Fruit fly (Drosophila melanogaster): ENCODE data around the gene ko.
A peak's percentile ranks its signal among the peaks of the same experiment; 100 is the strongest.

The ko gene

dm6 chr3L:21047037-21047436, 83.9 kb downstream of the ko start (continued):
- no peak for TF ChIP-seq Sox15 (GFP tag; optimal IDR thresholded peaks at IDR 0.05)
- no peak for TF ChIP-seq CG31627 (GFP tag; optimal IDR thresholded peaks at IDR 0.05)
- TF ChIP-seq CG11294 (GFP tag; IDR thresholded peaks at IDR 0.05), result no peak
- TF ChIP-seq dsx (GFP tag; optimal IDR thresholded peaks at IDR 0.05; ENCODE audit: poor library complexity, severe bottlenecking), result peak; percentile 23
- TF ChIP-seq CG10669 (GFP tag; optimal IDR thresholded peaks at IDR 0.05), result peak; percentile 6
- TF ChIP-seq Eip78C (GFP tag), result peak; percentile 85
- peak; percentile 22 for TF ChIP-seq achi (GFP tag; optimal IDR thresholded peaks at IDR 0.05)
- no peak for TF ChIP-seq spab (GFP tag; optimal IDR thresholded peaks at IDR 0.05)
- peak; percentile 31 for TF ChIP-seq esn (GFP tag; optimal IDR thresholded peaks at IDR 0.05)
- TF ChIP-seq CG1621 (tag; optimal IDR thresholded peaks at IDR 0.05), result no peak
- TF ChIP-seq OdsH (GFP tag; optimal IDR thresholded peaks at IDR 0.05), result peak; percentile 21
- TF ChIP-seq eg (GFP tag; IDR thresholded peaks at IDR 0.05), result peak; percentile 60; the same call in 1 of the 3 replicates
- TF ChIP-seq acj6 (GFP tag; optimal IDR thresholded peaks at IDR 0.05), result peak; percentile 18
- no peak for TF ChIP-seq fd59A (GFP tag; optimal IDR thresholded peaks at IDR 0.05)
- TF ChIP-seq pdm3 (GFP tag; optimal IDR thresholded peaks at IDR 0.05), result no peak
- TF ChIP-seq CG4318 (GFP tag; optimal IDR thresholded peaks at IDR 0.05), result no peak
- no peak for TF ChIP-seq Sox14 (GFP tag; optimal IDR thresholded peaks at IDR 0.05)
- no peak for TF ChIP-seq CG11762 (GFP tag; optimal IDR thresholded peaks at IDR 0.05; ENCODE audit: insufficient read depth)
- no peak for TF ChIP-seq topi (GFP tag; optimal IDR thresholded peaks at IDR 0.05)
- TF ChIP-seq CG8319 (GFP tag; optimal IDR thresholded peaks at IDR 0.05), result no peak
- peak; percentile 13 for TF ChIP-seq net (GFP tag; optimal IDR thresholded peaks at IDR 0.05)
- TF ChIP-seq CG7368 (GFP tag; optimal IDR thresholded peaks at IDR 0.05), result no peak
- TF ChIP-seq Gug (GFP tag; IDR thresholded peaks at IDR 0.05), result no peak
- TF ChIP-seq ss (GFP tag; optimal IDR thresholded peaks at IDR 0.05), result no peak
- TF ChIP-seq Met (GFP tag; optimal IDR thresholded peaks at IDR 0.05), result no peak
- peak; percentile 29 for TF ChIP-seq CG8632 (GFP tag; optimal IDR thresholded peaks at IDR 0.05)
- TF ChIP-seq Smox (GFP tag; optimal IDR thresholded peaks at IDR 0.05), result peak; percentile 18
- peak; percentile 21 for TF ChIP-seq CG6276 (GFP tag; optimal IDR thresholded peaks at IDR 0.05)
- no peak for TF ChIP-seq vri (GFP tag; optimal IDR thresholded peaks at IDR 0.05)
- peak; percentile 11 for TF ChIP-seq cyc (GFP tag; optimal IDR thresholded peaks at IDR 0.05)
- TF ChIP-seq CG6163 (GFP tag; IDR thresholded peaks at IDR 0.05), result peak; percentile 35; the same call in 1 of the 3 replicates
- TF ChIP-seq Lpt (GFP tag; optimal IDR thresholded peaks at IDR 0.05), result no peak
- TF ChIP-seq CG3919 (GFP tag; optimal IDR thresholded peaks at IDR 0.05), result peak; percentile 24

dm6 chr3L:21046107-21046708, 84.8 kb downstream of the ko start:
- TF ChIP-seq CG6808 (GFP tag; optimal IDR thresholded peaks at IDR 0.05) (peak; percentile 20), Hr39 (GFP tag; optimal IDR thresholded peaks at IDR 0.05) (no peak), Gug (GFP tag; IDR thresholded peaks at IDR 0.05) (peak; percentile 58), CG11762 (GFP tag; optimal IDR thresholded peaks at IDR 0.05; ENCODE audit: insufficient read depth) (no peak), CG32006 (GFP tag; optimal IDR thresholded peaks at IDR 0.05) (peak; percentile 74), CG15336 (GFP tag; IDR thresholded peaks at IDR 0.05) (peak; percentile 61), fd59A (GFP tag; optimal IDR thresholded peaks at IDR 0.05) (no peak), eg (GFP tag; IDR thresholded peaks at IDR 0.05) (peak; percentile 49; the same call in 1 of the 3 replicates), net (GFP tag; optimal IDR thresholded peaks at IDR 0.05) (peak; percentile 26), lz (GFP tag; optimal IDR thresholded peaks at IDR 0.05) (no peak), Sox14 (GFP tag; optimal IDR thresholded peaks at IDR 0.05) (peak; percentile 40), Lpt (GFP tag; optimal IDR thresholded peaks at IDR 0.05) (peak; percentile 9), CG6163 (GFP tag; IDR thresholded peaks at IDR 0.05) (peak; percentile 73), Eip78C (GFP tag) (peak; percentile 72), OdsH (GFP tag; optimal IDR thresholded peaks at IDR 0.05) (peak; percentile 45), CG3919 (GFP tag; optimal IDR thresholded peaks at IDR 0.05) (peak; percentile 33), CG16779 (tag; optimal IDR thresholded peaks at IDR 0.05) (no peak), fd85E (GFP tag; optimal IDR thresholded peaks at IDR 0.05) (no peak), CG6276 (GFP tag; optimal IDR thresholded peaks at IDR 0.05) (peak; percentile 47), svp (GFP tag) (peak; percentile 54), CG3032 (tag; optimal IDR thresholded peaks at IDR 0.05) (peak; percentile 28), ss (GFP tag; optimal IDR thresholded peaks at IDR 0.05) (peak in 1 of 2 experiments; percentile 6), CG10631 (GFP tag; optimal IDR thresholded peaks at IDR 0.05) (no peak), CG10669 (GFP tag; optimal IDR thresholded peaks at IDR 0.05) (peak; percentile 26), CG8119 (GFP tag; IDR thresholded peaks at IDR 0.05) (peak; percentile 72), Hr4 (GFP tag; optimal IDR thresholded peaks at IDR 0.05) (peak; percentile 65), cyc (GFP tag; optimal IDR thresholded peaks at IDR 0.05) (no peak), Smox (GFP tag; optimal IDR thresholded peaks at IDR 0.05) (no peak), CG9139 (GFP tag; optimal IDR thresholded peaks at IDR 0.05) (no peak), Ets96B (tag; optimal IDR thresholded peaks at IDR 0.05) (peak; percentile 47), achi (GFP tag; optimal IDR thresholded peaks at IDR 0.05) (peak; percentile 36), Eip75B (GFP tag; optimal IDR thresholded peaks at IDR 0.05) (peak; percentile 6), CG8632 (GFP tag; optimal IDR thresholded peaks at IDR 0.05) (no peak)
